Worm (Caenorhabditis elegans) whole organism, L3 larva: ENCODE results near the gene Y39G8B.10.

Experiments
- ceh-9 ChIP-seq: sonication (generic microtip); optimal IDR thresholded peaks from 2 replicates; lab custom pipeline; 2018; ENCODE audit warnings: missing biosample characterization, missing genetic modification characterization
- eor-1 ChIP-seq, 2 experiments: fragments of 150-350 bp; optimal IDR thresholded peaks; 2 replicates each; lab custom pipeline; 2014 to 2018; ENCODE audit warnings: missing biosample characterization in 2 of 2, missing genetic modification characterization in 2 of 2
- fos-1 ChIP-seq: fragments of 150-350 bp; optimal IDR thresholded peaks from 2 replicates; lab custom pipeline; 2014; ENCODE audit warnings: missing biosample characterization, missing genetic modification characterization
- mdl-1 ChIP-seq: fragments of 150-350 bp; optimal IDR thresholded peaks from 2 replicates; lab custom pipeline; 2014; ENCODE audit warnings: missing biosample characterization, missing genetic modification characterization
- sea-2 ChIP-seq: fragments of 150-350 bp; sonication (generic microtip); optimal IDR thresholded peaks from 4 replicates; lab custom pipeline; 2014; ENCODE audit warnings: missing biosample characterization, missing genetic modification reagents, missing genetic modification characterization

ce11 chrII:14014637-14015036 is 31.7 kb upstream of the Y39G8B.10 start:
- TF ChIP-seq fos-1 (tag; lab: Kevin White, UChicago) (no peak), ceh-9 (tag; lab: Kevin White, UChicago) (no peak), mdl-1 (tag; lab: Kevin White, UChicago) (no peak), sea-2 (GFP tag; lab: Kevin White, UChicago) (no peak), eor-1 (tag; optimal IDR thresholded peaks at IDR 0.05; lab: Kevin White, UChicago) (no peak)
